Worm (Caenorhabditis elegans) whole organism, L1 larva: Measurements from ENCODE around the gene syd-2.

Source experiments
- C04F5.9 ChIP-seq: sonication (generic microtip); optimal IDR thresholded peaks from 2 replicates; lab custom pipeline; 2016; ENCODE audit warnings: missing genetic modification characterization, missing compliant biosample characterization
- Y116A8C.19 ChIP-seq: sonication (generic microtip); optimal IDR thresholded peaks from 2 replicates; lab custom pipeline; 2016; ENCODE audit warnings: missing compliant biosample characterization, missing genetic modification characterization, borderline replicate concordance
- alr-1 ChIP-seq: fragments of 200-800 bp; sonication (Bioruptor generic); optimal IDR thresholded peaks from 2 replicates; lab custom pipeline; 2018; ENCODE audit warnings: borderline replicate concordance, mild to moderate bottlenecking, missing genetic modification characterization, missing compliant biosample characterization
- ama-1 ChIP-seq: fragments of 150-350 bp; optimal IDR thresholded peaks from 2 replicates; lab custom pipeline; 2014
- blmp-1 ChIP-seq: fragments of 150-350 bp; optimal IDR thresholded peaks from 2 replicates; lab custom pipeline; 2014; ENCODE audit warnings: missing biosample characterization, missing genetic modification characterization
- ceh-88 ChIP-seq: fragments of 200-800 bp; sonication (Bioruptor generic); IDR thresholded peaks from 2 replicates; pipeline ENCODE4 v1.3.6; 2022; ENCODE audit warnings: missing genetic modification characterization, missing compliant biosample characterization
- dsc-1 ChIP-seq: sonication (generic microtip); optimal IDR thresholded peaks from 2 replicates; lab custom pipeline; 2016; ENCODE audit warnings: mild to moderate bottlenecking, missing genetic modification characterization, missing compliant biosample characterization
- efl-1 ChIP-seq, 4 experiments: fragments of 150-350 bp; optimal IDR thresholded peaks in 3 of 4; peaks in 1 of 4; 1 replicate in 1 of 4; 2 replicates in 3 of 4; lab custom pipeline; 2014; ENCODE audit warnings: missing biosample characterization in 2 of 4, missing genetic modification characterization in 2 of 4, missing genetic modification reagents in 2 of 4
- egl-13 ChIP-seq: sonication (generic microtip); optimal IDR thresholded peaks from 2 replicates; lab custom pipeline; 2016; ENCODE audit warnings: missing genotype, missing genetic modification reagents, missing genetic modification characterization, missing compliant biosample characterization
- egl-27 ChIP-seq, 2 experiments: fragments of 150-350 bp in 1 of 2; sonication (generic microtip); optimal IDR thresholded peaks; 3 replicates each; lab custom pipeline; 2017 to 2018; ENCODE audit warnings: missing biosample characterization in 2 of 2, missing genetic modification characterization in 2 of 2, missing genetic modification reagents in 2 of 2
- elt-3 ChIP-seq, 6 experiments: fragments of 150-350 bp in 1 of 6; sonication (generic microtip); optimal IDR thresholded peaks; 2 replicates each; lab custom pipeline; 2017 to 2018; ENCODE audit warnings: missing biosample characterization in 6 of 6, missing genetic modification characterization in 6 of 6, inconsistent platforms in 1 of 6
- ets-5 ChIP-seq: fragments of 200-800 bp; sonication (Bioruptor generic); IDR thresholded peaks from 2 replicates; pipeline ENCODE4 v1.3.6; 2022; ENCODE audit warnings: missing genetic modification characterization, missing compliant biosample characterization
- fkh-10 ChIP-seq: sonication (generic microtip); optimal IDR thresholded peaks from 2 replicates; lab custom pipeline; 2017; ENCODE audit warnings: missing biosample characterization, missing genetic modification reagents, missing genetic modification characterization
- fkh-8 ChIP-seq: sonication (generic microtip); optimal IDR thresholded peaks from 2 replicates; lab custom pipeline; 2016; ENCODE audit warnings: mild to moderate bottlenecking, missing genetic modification characterization, missing compliant biosample characterization
- hlh-17 ChIP-seq: fragments of 200-800 bp; sonication (Bioruptor generic); optimal IDR thresholded peaks from 2 replicates; lab custom pipeline; 2018; ENCODE audit warnings: missing genetic modification characterization, mild to moderate bottlenecking, missing compliant biosample characterization, moderate library complexity, borderline replicate concordance
- jun-1 ChIP-seq: fragments of 150-350 bp; optimal IDR thresholded peaks from 2 replicates; lab custom pipeline; 2014; ENCODE audit warnings: missing biosample characterization, missing genetic modification reagents, missing genetic modification characterization
- lin-13 ChIP-seq: fragments of 150-350 bp; optimal IDR thresholded peaks from 2 replicates; lab custom pipeline; 2014; ENCODE audit warnings: missing biosample characterization, missing genetic modification reagents, missing genetic modification characterization
- lin-14 ChIP-seq: fragments of 200-800 bp; sonication (Bioruptor generic); optimal IDR thresholded peaks from 2 replicates; lab custom pipeline; 2018; ENCODE audit warnings: mild to moderate bottlenecking, missing genetic modification characterization, moderate library complexity, missing compliant biosample characterization
- mab-9 ChIP-seq: fragments of 200-800 bp; sonication (Bioruptor generic); IDR thresholded peaks from 2 replicates; pipeline ENCODE4 v1.3.6; 2022; ENCODE audit warnings: missing genetic modification reagents, missing genetic modification characterization, missing compliant biosample characterization
- nhr-19 ChIP-seq: fragments of 200-800 bp; sonication (Bioruptor generic); conservative IDR thresholded peaks from 2 replicates; pipeline ENCODE4 v1.3.6; 2022; ENCODE audit warnings: missing genetic modification characterization, missing compliant biosample characterization
- nhr-20 ChIP-seq: sonication (generic microtip); optimal IDR thresholded peaks from 2 replicates; lab custom pipeline; 2016; ENCODE audit warnings: mild to moderate bottlenecking, missing genetic modification characterization, missing compliant biosample characterization
- nhr-47 ChIP-seq: sonication (generic microtip); optimal IDR thresholded peaks from 2 replicates; lab custom pipeline; 2016; ENCODE audit warnings: mild to moderate bottlenecking, missing genetic modification characterization, moderate library complexity, missing compliant biosample characterization
- nhr-84 ChIP-seq: sonication (generic microtip); optimal IDR thresholded peaks from 2 replicates; lab custom pipeline; 2017; ENCODE audit warnings: missing biosample characterization, missing genetic modification characterization
- nhr-85 ChIP-seq: sonication (generic microtip); peaks from one replicate; lab custom pipeline; 2016; ENCODE audit warnings: missing genetic modification characterization, inconsistent platforms, missing compliant biosample characterization
- nhr-90 ChIP-seq: sonication (generic microtip); optimal IDR thresholded peaks from 2 replicates; lab custom pipeline; 2016; ENCODE audit warnings: mild to moderate bottlenecking, missing genetic modification characterization, missing compliant biosample characterization; ENCODE audit not compliant: poor library complexity
- pax-3 ChIP-seq: fragments of 200-800 bp; sonication (Bioruptor generic); optimal IDR thresholded peaks from 2 replicates; lab custom pipeline; 2018; ENCODE audit warnings: mild to moderate bottlenecking, missing genetic modification characterization, moderate library complexity, missing compliant biosample characterization
- pqm-1 ChIP-seq: sonication (generic microtip); optimal IDR thresholded peaks from 3 replicates; lab custom pipeline; 2017; ENCODE audit warnings: missing biosample characterization, missing genetic modification characterization
- rnt-1 ChIP-seq: sonication (generic microtip); optimal IDR thresholded peaks from 2 replicates; lab custom pipeline; 2016; ENCODE audit warnings: mild to moderate bottlenecking, missing genetic modification characterization, moderate library complexity, missing compliant biosample characterization
- snu-23 ChIP-seq: sonication (generic microtip); optimal IDR thresholded peaks from 2 replicates; lab custom pipeline; 2016; ENCODE audit warnings: missing genetic modification characterization, missing compliant biosample characterization
- tbx-2 ChIP-seq: sonication (generic microtip); optimal IDR thresholded peaks from 2 replicates; lab custom pipeline; 2016; ENCODE audit warnings: missing genetic modification characterization, missing compliant biosample characterization
- unc-130 ChIP-seq: fragments of 150-350 bp; optimal IDR thresholded peaks from 2 replicates; lab custom pipeline; 2017; ENCODE audit warnings: missing biosample characterization, missing genetic modification characterization, inconsistent platforms
- unc-30 ChIP-seq: sonication (generic microtip); optimal IDR thresholded peaks from 2 replicates; lab custom pipeline; 2017; ENCODE audit warnings: missing biosample characterization, missing genetic modification characterization
- unc-86 ChIP-seq: sonication (generic microtip); optimal IDR thresholded peaks from 2 replicates; lab custom pipeline; 2016; ENCODE audit warnings: missing genetic modification characterization, missing compliant biosample characterization
- unc-98 ChIP-seq: fragments of 200-800 bp; sonication (Bioruptor generic); IDR thresholded peaks from 2 replicates; pipeline ENCODE4 v1.3.6; 2022; ENCODE audit warnings: missing genetic modification characterization, missing compliant biosample characterization
- xbp-1 ChIP-seq: sonication (generic microtip); optimal IDR thresholded peaks from 2 replicates; lab custom pipeline; 2016; ENCODE audit warnings: missing genetic modification characterization, missing compliant biosample characterization
- zip-4 ChIP-seq: fragments of 200-800 bp; sonication (Bioruptor generic); optimal IDR thresholded peaks from 2 replicates; lab custom pipeline; 2018; ENCODE audit warnings: mild to moderate bottlenecking, missing genetic modification characterization, moderate library complexity, missing compliant biosample characterization
- ztf-11 ChIP-seq, 2 experiments: sonication (generic microtip); optimal IDR thresholded peaks; 2 replicates each; lab custom pipeline; 2016 to 2017; ENCODE audit warnings: missing genetic modification characterization in 2 of 2, missing biosample characterization in 1 of 2, missing compliant biosample characterization in 1 of 2
- ztf-4 ChIP-seq: fragments of 150-350 bp; optimal IDR thresholded peaks from 2 replicates; lab custom pipeline; 2014; ENCODE audit warnings: missing biosample characterization, missing genetic modification characterization

syd-2 gene

DNA sequence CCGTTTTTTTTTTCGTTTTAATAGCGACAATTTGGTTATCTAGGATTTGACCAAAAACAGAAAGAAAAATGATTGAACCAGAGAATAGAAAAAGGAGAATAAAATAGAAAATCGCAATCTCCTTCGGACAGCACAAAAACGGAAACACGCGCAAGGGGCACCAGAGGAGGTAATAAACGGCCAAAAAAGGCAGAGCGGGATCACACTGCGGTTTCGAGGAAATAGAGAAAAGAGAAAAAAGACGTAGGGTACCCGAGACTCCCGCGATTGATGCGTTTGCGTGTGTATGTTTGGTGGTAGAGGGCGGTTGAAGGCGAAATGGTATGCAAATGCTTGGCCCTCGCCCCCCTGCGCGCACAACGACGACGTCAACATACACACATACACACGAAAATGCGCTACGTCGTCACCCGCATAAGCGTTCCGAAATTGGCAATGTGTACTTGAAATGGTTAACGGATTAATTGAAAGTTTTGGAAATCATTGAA lies 41.4 kb upstream of the syd-2 start:
- TF ChIP-seq fkh-10 (GFP tag; lab: Kevin White, UChicago) (no peak), ets-5 (GFP tag; lab: Robert Waterston, UW) (no peak), lin-13 (no peak), ztf-11 (tag; optimal IDR thresholded peaks at IDR 0.05; lab: Kevin White, UChicago) (no peak), nhr-90 (tag; lab: Kevin White, UChicago) (no peak), nhr-84 (no peak), fkh-8 (tag; lab: Kevin White, UChicago) (no peak), egl-27 (tag; optimal IDR thresholded peaks at IDR 0.05; lab: Kevin White, UChicago) (no peak), nhr-20 (tag; lab: Kevin White, UChicago) (peak; percentile 9), ceh-88 (GFP tag; lab: Robert Waterston, UW) (no peak), tbx-2 (peak; percentile 14), lin-14 (GFP tag; lab: Kevin White, UChicago) (peak; percentile 61), mab-9 (GFP tag; lab: Robert Waterston, UW) (0 out of 2 replicates have a peak, but pooled peaks have one; percentile 31), blmp-1 (tag; lab: Kevin White, UChicago) (peak; percentile 64), snu-23 (peak; percentile 37), xbp-1 (tag; lab: Kevin White, UChicago) (peak; percentile 6), alr-1 (no peak), Y116A8C.19 (tag; lab: Kevin White, UChicago) (no peak), unc-98 (GFP tag; lab: Robert Waterston, UW) (no peak), nhr-85 (tag; lab: Kevin White, UChicago) (peak; percentile 80), unc-30 (tag; lab: Kevin White, UChicago) (no peak)

DNA sequence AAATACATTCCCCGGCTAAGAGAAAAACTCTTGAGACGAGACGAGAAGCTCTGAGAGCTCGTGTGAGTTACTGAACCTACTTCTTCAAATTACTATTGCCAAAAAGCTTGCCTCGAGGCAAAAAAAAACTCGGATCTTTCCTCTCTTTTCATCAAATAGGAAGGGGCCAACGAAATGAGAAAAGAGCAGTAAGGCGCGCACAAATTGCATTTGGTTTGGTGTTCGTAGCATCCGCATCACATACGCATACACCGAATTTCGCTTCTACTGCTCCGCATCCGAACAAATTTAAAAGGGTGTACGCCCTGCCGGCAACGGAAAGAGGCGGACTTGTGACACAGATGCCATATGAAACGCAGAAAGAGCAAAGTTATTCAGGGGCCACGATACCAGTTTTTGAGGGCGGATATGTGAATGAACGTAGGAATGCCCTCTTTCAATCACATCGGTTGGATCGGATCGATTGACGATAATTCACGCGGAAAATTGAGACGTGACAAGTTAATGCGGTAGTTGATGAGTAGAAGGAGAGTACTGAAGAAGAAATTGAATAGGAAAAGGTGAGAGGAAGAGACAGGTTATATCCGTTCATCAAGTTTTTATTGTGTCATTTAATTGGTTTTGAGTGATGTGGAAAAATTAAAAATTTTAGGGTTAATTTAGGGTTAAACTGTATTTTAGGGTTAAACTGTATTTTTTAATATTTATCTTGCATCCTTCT lies 39.8 kb upstream of the syd-2 start:
- TF ChIP-seq hlh-17 (GFP tag; lab: Kevin White, UChicago), result no peak
- TF ChIP-seq fkh-10 (GFP tag; lab: Kevin White, UChicago), result peak; percentile 95
- peak; percentile 56 for TF ChIP-seq nhr-85 (tag; lab: Kevin White, UChicago)
- TF ChIP-seq egl-13 (tag; lab: Kevin White, UChicago), result no peak
- no peak for TF ChIP-seq C04F5.9
- TF ChIP-seq rnt-1 (tag; lab: Kevin White, UChicago), result peak; percentile 6
- peak; percentile 17 for TF ChIP-seq snu-23
- TF ChIP-seq pax-3 (tag; lab: Kevin White, UChicago), result no peak
- TF ChIP-seq blmp-1 (tag; lab: Kevin White, UChicago), result peak; percentile 71
- peak; percentile 45 for TF ChIP-seq lin-14 (GFP tag; lab: Kevin White, UChicago)
- no peak for TF ChIP-seq unc-98 (GFP tag; lab: Robert Waterston, UW)
- TF ChIP-seq nhr-20 (tag; lab: Kevin White, UChicago), result peak; percentile 17
- TF ChIP-seq, all 84 proteins: peak for 7

DNA sequence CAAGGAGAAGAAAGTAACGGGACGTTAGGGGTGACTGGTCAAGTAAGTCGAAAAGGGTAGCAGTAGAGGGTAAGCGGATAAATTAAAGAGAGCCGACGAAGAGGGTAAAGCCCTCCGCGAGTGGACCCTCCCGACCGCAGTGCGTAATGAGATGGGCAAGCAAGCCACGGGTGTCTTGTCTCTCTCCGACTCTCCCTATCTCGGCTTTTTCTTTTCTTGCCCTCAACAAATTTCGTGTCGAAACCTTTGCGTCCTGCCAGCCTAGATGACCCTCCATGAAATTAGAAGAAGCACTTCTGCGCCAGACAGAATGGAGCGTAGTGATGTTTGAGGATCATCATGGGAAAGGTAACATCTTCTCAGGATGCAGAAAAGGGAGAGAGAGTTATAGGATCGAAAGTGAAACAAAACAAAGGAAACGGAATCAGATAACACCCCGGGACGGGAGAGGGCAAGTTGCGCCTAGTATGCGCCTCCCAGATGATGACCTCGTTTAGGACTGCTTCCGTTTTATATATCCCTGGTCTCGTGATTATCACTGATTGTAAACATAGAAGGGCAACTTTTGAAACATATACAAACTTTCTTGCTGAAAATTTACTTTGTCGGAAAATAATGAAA lies 38.8 kb upstream of the syd-2 start:
- TF ChIP-seq blmp-1 (tag; lab: Kevin White, UChicago), result peak; percentile 99
- peak; percentile 27 for TF ChIP-seq nhr-85 (tag; lab: Kevin White, UChicago)
- no peak for TF ChIP-seq ceh-88 (GFP tag; lab: Robert Waterston, UW)
- TF ChIP-seq unc-130 (tag; lab: Kevin White, UChicago), result peak; percentile 10
- TF ChIP-seq zip-4, result no peak
- no peak for TF ChIP-seq ztf-11 (tag; optimal IDR thresholded peaks at IDR 0.05; lab: Kevin White, UChicago)
- peak; percentile 7 for TF ChIP-seq nhr-47 (tag; lab: Kevin White, UChicago)
- peak; percentile 14 for TF ChIP-seq lin-14 (GFP tag; lab: Kevin White, UChicago)
- TF ChIP-seq ama-1, result no peak
- TF ChIP-seq unc-86, result no peak
- TF ChIP-seq ztf-4, result peak; percentile 12
- TF ChIP-seq dsc-1 (tag; lab: Kevin White, UChicago), result peak; percentile 4
- TF ChIP-seq nhr-19, result no peak
- no peak for TF ChIP-seq ets-5 (GFP tag; lab: Robert Waterston, UW)
- TF ChIP-seq C04F5.9, result no peak
- no peak for TF ChIP-seq unc-98 (GFP tag; lab: Robert Waterston, UW)
- TF ChIP-seq efl-1 (optimal IDR thresholded peaks at IDR 0.05; lab: Kevin White, UChicago), result no peak
- TF ChIP-seq efl-1 (GFP tag; optimal IDR thresholded peaks at IDR 0.05 in 1 of 2; lab: Kevin White, UChicago), result no peak
- peak in 2 of 6 experiments; percentile 26 to 81 for TF ChIP-seq elt-3 (tag; optimal IDR thresholded peaks at IDR 0.05; lab: Kevin White, UChicago)
- no peak for TF ChIP-seq pqm-1 (tag; lab: Kevin White, UChicago)
- no peak for TF ChIP-seq jun-1 (tag; lab: Kevin White, UChicago)
